Worm (Caenorhabditis elegans) whole organism, L2 larva: ENCODE data around the gene frpr-17.
A peak's percentile ranks its signal among the peaks of the same experiment; 100 is the strongest.

Experiments
- F13H6.1 ChIP-seq: sonication (generic microtip); optimal IDR thresholded peaks from 2 replicates; lab custom pipeline; 2016; ENCODE audit warnings: missing genetic modification characterization, missing compliant biosample characterization
- Y55F3AM.14 ChIP-seq: fragments of 200-800 bp; sonication (Bioruptor generic); optimal IDR thresholded peaks from 2 replicates; lab custom pipeline; 2018; ENCODE audit warnings: mild to moderate bottlenecking, missing genetic modification characterization, missing compliant biosample characterization
- ZK546.5 ChIP-seq: sonication (generic microtip); optimal IDR thresholded peaks from 2 replicates; lab custom pipeline; 2017; ENCODE audit warnings: missing biosample characterization, missing genetic modification characterization
- alr-1 ChIP-seq: fragments of 150-350 bp; optimal IDR thresholded peaks from 2 replicates; lab custom pipeline; 2014; ENCODE audit warnings: missing biosample characterization, missing genetic modification characterization
- aly-2 ChIP-seq: fragments of 150-350 bp; optimal IDR thresholded peaks from 2 replicates; lab custom pipeline; 2014; ENCODE audit warnings: missing biosample characterization, missing genetic modification characterization
- ceh-16 ChIP-seq: fragments of 150-350 bp; optimal IDR thresholded peaks from 2 replicates; lab custom pipeline; 2014; ENCODE audit warnings: missing biosample characterization, missing genetic modification characterization
- crh-2 ChIP-seq: sonication (generic microtip); optimal IDR thresholded peaks from 2 replicates; lab custom pipeline; 2017; ENCODE audit warnings: missing biosample characterization, missing genetic modification characterization
- dmd-4 ChIP-seq: sonication (generic microtip); optimal IDR thresholded peaks from 2 replicates; lab custom pipeline; 2017; ENCODE audit warnings: missing biosample characterization, missing genetic modification characterization
- egl-27 ChIP-seq: sonication (generic microtip); optimal IDR thresholded peaks from 3 replicates; lab custom pipeline; 2017; ENCODE audit warnings: missing biosample characterization, missing genetic modification reagents, missing genetic modification characterization
- elt-1 ChIP-seq: fragments of 150-350 bp; optimal IDR thresholded peaks from 2 replicates; lab custom pipeline; 2014; ENCODE audit warnings: missing biosample characterization, missing genetic modification characterization
- fos-1 ChIP-seq: fragments of 150-350 bp; optimal IDR thresholded peaks from 2 replicates; lab custom pipeline; 2014; ENCODE audit warnings: missing biosample characterization, missing genetic modification characterization
- gmeb-1 ChIP-seq: fragments of 150-350 bp; optimal IDR thresholded peaks from 2 replicates; lab custom pipeline; 2014; ENCODE audit warnings: missing biosample characterization, missing genetic modification characterization
- lin-11 ChIP-seq: fragments of 150-350 bp; sonication (generic microtip); optimal IDR thresholded peaks from 2 replicates; lab custom pipeline; 2014; ENCODE audit warnings: missing biosample characterization, missing genetic modification characterization, inconsistent platforms, mixed read lengths
- lin-13 ChIP-seq: fragments of 150-350 bp; optimal IDR thresholded peaks from 2 replicates; lab custom pipeline; 2014; ENCODE audit warnings: missing biosample characterization, missing genetic modification reagents, missing genetic modification characterization
- lin-39 ChIP-seq: fragments of 150-350 bp; optimal IDR thresholded peaks from 2 replicates; lab custom pipeline; 2014; ENCODE audit warnings: missing biosample characterization, missing genetic modification reagents, missing genetic modification characterization
- lsy-2 ChIP-seq, 2 experiments: fragments of 150-350 bp in 1 of 2; sonication (generic microtip) in 1 of 2; optimal IDR thresholded peaks; 2 replicates each; lab custom pipeline; 2014 to 2017; ENCODE audit warnings: missing biosample characterization in 2 of 2, missing genetic modification characterization in 2 of 2
- mbf-1 ChIP-seq: sonication (generic microtip); optimal IDR thresholded peaks from 2 replicates; lab custom pipeline; 2017; ENCODE audit warnings: missing biosample characterization, missing genetic modification characterization
- mdl-1 ChIP-seq, 2 experiments: fragments of 150-350 bp in 1 of 2; sonication (generic microtip) in 1 of 2; optimal IDR thresholded peaks; 2 replicates each; lab custom pipeline; 2017; ENCODE audit warnings: missing biosample characterization in 2 of 2, missing genetic modification characterization in 2 of 2
- nhr-10 ChIP-seq: sonication (generic microtip); optimal IDR thresholded peaks from 2 replicates; lab custom pipeline; 2017; ENCODE audit warnings: missing biosample characterization, missing genetic modification characterization
- nhr-12 ChIP-seq: fragments of 150-350 bp; optimal IDR thresholded peaks from 2 replicates; lab custom pipeline; 2014; ENCODE audit warnings: missing biosample characterization, missing genetic modification characterization
- nhr-21 ChIP-seq: fragments of 150-350 bp; optimal IDR thresholded peaks from 2 replicates; lab custom pipeline; 2014; ENCODE audit warnings: missing biosample characterization, missing genetic modification characterization
- nhr-23 ChIP-seq: fragments of 150-350 bp; optimal IDR thresholded peaks from 2 replicates; lab custom pipeline; 2014; ENCODE audit warnings: missing biosample characterization, missing genetic modification reagents, missing genetic modification characterization
- nhr-237 ChIP-seq: fragments of 150-350 bp; optimal IDR thresholded peaks from 2 replicates; lab custom pipeline; 2014; ENCODE audit warnings: missing biosample characterization, missing genetic modification characterization
- nhr-6 ChIP-seq: fragments of 150-350 bp; optimal IDR thresholded peaks from 2 replicates; lab custom pipeline; 2014; ENCODE audit warnings: missing biosample characterization, missing genetic modification characterization
- nhr-77 ChIP-seq: fragments of 150-350 bp; optimal IDR thresholded peaks from 2 replicates; lab custom pipeline; 2014; ENCODE audit warnings: missing biosample characterization, missing genetic modification characterization
- skn-1 ChIP-seq: sonication (generic microtip); optimal IDR thresholded peaks from 2 replicates; lab custom pipeline; 2017; ENCODE audit warnings: missing biosample characterization, missing genetic modification characterization
- sma-3 ChIP-seq: sonication (generic microtip); optimal IDR thresholded peaks from 2 replicates; lab custom pipeline; 2016; ENCODE audit warnings: missing genetic modification reagents, missing genetic modification characterization, missing compliant biosample characterization
- sma-9 ChIP-seq, 2 experiments: fragments of 150-350 bp in 1 of 2; sonication (generic microtip) in 1 of 2; optimal IDR thresholded peaks; 2 replicates each; lab custom pipeline; 2014 to 2016; ENCODE audit warnings: missing genetic modification characterization in 2 of 2, mild to moderate bottlenecking in 1 of 2, missing biosample characterization in 1 of 2, missing compliant biosample characterization in 1 of 2, missing genetic modification reagents in 1 of 2, moderate library complexity in 1 of 2
- snpc-4 ChIP-seq: fragments of 150-350 bp; optimal IDR thresholded peaks from 2 replicates; lab custom pipeline; 2014; ENCODE audit warnings: missing biosample characterization, missing genetic modification characterization
- unc-39 ChIP-seq: fragments of 150-350 bp; optimal IDR thresholded peaks from 2 replicates; lab custom pipeline; 2014; ENCODE audit warnings: missing biosample characterization, missing genetic modification characterization
- unc-55 ChIP-seq: fragments of 150-350 bp; sonication (generic microtip); optimal IDR thresholded peaks from 3 replicates; lab custom pipeline; 2014; ENCODE audit warnings: missing biosample characterization, missing genetic modification reagents, missing genetic modification characterization
- ztf-4 ChIP-seq: fragments of 150-350 bp; optimal IDR thresholded peaks from 2 replicates; lab custom pipeline; 2014; ENCODE audit warnings: missing biosample characterization, missing genetic modification characterization

frpr-17 gene

DNA sequence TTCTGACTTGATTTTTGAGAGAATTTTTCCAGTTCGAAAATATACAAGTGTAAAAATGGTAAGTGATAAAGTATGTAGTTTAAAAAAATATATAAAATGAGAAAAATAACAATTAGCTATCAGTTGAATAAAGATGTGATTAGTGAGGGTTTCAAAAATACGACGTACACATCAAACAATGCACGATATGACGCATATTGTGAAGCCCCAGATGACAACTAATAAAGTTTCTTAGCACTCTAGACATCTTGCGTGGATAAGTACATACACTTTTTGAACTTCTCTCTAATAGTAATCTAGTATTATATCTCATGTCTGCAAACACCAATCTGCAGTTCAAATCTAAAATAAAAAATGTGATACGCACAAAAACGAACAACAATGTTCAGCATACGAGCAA, 24.5 kb downstream of the frpr-17 start:
- TF ChIP-seq nhr-12: no peak
- TF ChIP-seq skn-1: no peak
- no peak for TF ChIP-seq elt-1

DNA sequence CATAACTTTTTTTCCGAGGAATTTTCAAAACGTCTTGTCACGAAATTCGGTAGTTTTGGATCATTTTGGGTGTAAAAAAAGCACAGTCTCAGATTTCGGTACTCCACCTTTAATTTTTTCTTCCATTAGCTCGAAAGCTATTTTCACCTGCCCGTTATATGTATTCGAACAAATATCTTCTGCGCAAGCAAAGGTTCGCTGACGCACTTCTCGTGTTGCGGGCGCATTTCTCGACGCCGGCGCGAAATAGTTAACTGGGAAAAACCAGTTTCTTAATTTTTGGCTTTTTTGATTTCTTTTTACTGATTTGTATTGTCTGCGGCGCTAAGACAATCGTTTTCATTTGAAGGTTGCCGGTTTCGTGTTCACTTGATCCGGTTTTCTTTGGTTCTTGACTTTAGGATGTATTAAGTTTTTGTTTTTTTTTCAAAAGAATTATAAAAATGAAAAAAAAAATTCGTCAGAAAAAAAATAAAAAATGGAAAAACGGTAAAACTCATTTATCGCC, 29.8 kb downstream of the frpr-17 start:
- TF ChIP-seq nhr-6 (tag; lab: Kevin White, UChicago) (no peak), alr-1 (tag; lab: Kevin White, UChicago) (no peak), nhr-21 (tag; lab: Kevin White, UChicago) (no peak), lin-39 (no peak), dmd-4 (tag; lab: Kevin White, UChicago) (no peak), snpc-4 (tag; lab: Kevin White, UChicago) (no peak), sma-9 (GFP tag; optimal IDR thresholded peaks at IDR 0.05; lab: Kevin White, UChicago) (no peak), sma-9 (tag; optimal IDR thresholded peaks at IDR 0.05; lab: Kevin White, UChicago) (no peak), unc-39 (tag; lab: Kevin White, UChicago) (no peak), nhr-237 (no peak), mdl-1 (tag; optimal IDR thresholded peaks at IDR 0.05; lab: Kevin White, UChicago) (no peak), egl-27 (tag; lab: Kevin White, UChicago) (no peak), elt-1 (no peak), nhr-77 (tag; lab: Kevin White, UChicago) (no peak), ceh-16 (no peak), crh-2 (tag; lab: Kevin White, UChicago) (no peak), Y55F3AM.14 (GFP tag; lab: Kevin White, UChicago) (no peak)
- TF ChIP-seq, all 48 proteins: peak for 0

DNA sequence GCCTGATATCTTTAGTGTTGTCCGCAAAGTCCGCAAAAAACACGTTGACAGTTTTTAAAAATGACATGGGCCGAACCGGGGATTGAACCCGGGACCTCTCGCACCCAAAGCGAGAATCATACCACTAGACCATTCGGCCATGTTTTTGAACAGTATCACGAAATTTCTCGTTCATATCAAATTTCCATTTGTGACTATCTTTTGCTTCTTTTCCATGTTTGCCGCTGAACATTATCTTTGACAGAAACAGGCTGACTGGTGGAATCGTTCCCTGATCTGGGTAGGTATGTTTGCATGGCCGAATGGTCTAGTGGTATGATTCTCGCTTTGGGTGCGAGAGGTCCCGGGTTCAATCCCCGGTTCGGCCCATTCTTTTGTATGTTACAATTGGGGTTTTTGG, 31.9 kb downstream of the frpr-17 start:
- TF ChIP-seq egl-27 (tag; lab: Kevin White, UChicago): peak; percentile 2
- peak; percentile 25 for TF ChIP-seq fos-1 (tag; lab: Kevin White, UChicago)
- peak; percentile 42 for TF ChIP-seq sma-3 (GFP tag; lab: Kevin White, UChicago)

DNA sequence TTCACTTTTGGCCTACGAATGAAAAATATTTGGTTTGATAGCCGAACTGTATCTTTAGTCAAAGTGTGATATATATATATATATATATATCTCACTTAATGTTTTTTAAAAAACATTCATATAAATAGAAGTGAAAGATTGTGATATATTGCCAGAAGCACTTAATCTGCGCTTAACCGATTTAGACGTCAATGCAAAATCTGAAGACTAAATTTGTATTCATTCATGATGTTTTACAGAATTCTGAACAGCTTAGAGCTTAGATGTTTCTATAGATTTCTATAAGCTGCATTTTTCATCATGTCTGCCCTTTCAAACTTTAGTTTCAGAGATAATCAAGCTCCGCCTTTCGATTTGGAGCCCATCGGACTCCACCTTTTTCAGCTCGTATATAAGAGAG, 36.4 kb downstream of the frpr-17 start, which contains the start of gene F23D12.3:
Gene F23D12.3, plus strand, starts transcription at position 301 of the 400 bp plus-strand sequence.
- TF ChIP-seq lin-13 (GFP tag; lab: Kevin White, UChicago): no peak

DNA sequence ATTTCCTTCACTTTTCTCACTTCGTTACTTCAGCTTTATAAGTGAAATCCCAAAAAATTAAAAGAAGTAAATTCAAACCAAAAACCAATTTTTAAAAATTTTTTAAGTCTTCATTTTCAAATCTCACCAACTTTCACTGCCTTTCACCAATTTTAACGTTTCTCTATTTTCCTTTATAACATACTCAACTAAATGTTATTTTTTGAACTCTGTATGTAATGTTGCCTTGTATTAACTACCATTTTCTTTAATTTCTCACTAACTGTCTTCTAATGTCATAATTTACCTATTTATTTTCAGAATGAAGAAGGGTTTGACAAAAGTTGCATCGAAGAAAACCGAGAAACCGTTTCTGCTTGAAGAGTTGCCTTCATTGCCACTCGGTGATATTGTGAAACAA, 38.8 kb downstream of the frpr-17 start, which contains the start of gene F23D12.4:
Gene F23D12.4, plus strand, starts transcription at position 301 of the 400 bp plus-strand sequence.
- no peak for TF ChIP-seq gmeb-1
- no peak for TF ChIP-seq unc-39 (tag; lab: Kevin White, UChicago)
- no peak for TF ChIP-seq ztf-4 (tag; lab: Kevin White, UChicago)
- no peak for TF ChIP-seq lin-39
- TF ChIP-seq aly-2: no peak

DNA sequence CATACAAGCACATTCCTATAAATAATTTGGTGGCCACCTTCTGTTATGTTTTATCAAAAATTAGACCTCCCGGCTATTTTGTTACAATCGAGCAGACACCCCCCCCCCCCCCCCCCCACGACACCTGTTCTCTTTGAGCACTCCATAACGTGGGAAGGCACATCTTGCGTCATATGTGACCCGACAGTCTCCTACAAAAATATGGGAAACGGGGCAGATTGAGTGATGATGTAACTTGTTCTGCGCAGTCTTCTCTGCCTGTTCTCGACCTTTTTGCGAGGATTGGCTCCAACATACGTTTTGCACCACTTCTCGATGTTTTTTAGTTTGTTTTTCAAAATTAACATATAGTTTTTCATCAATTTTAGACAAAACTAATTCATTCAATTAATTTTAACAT, 41.6 kb downstream of the frpr-17 start:
- no peak for TF ChIP-seq nhr-6 (tag; lab: Kevin White, UChicago)
- no peak for TF ChIP-seq sma-3 (GFP tag; lab: Kevin White, UChicago)
- no peak for TF ChIP-seq F13H6.1 (tag; lab: Kevin White, UChicago)
- TF ChIP-seq lsy-2 (tag; optimal IDR thresholded peaks at IDR 0.05; lab: Kevin White, UChicago): no peak
- no peak for TF ChIP-seq mbf-1 (tag; lab: Kevin White, UChicago)
- TF ChIP-seq lin-11: no peak
- TF ChIP-seq unc-39 (tag; lab: Kevin White, UChicago): no peak
- no peak for TF ChIP-seq nhr-23
- no peak for TF ChIP-seq gmeb-1
- no peak for TF ChIP-seq sma-9 (GFP tag; optimal IDR thresholded peaks at IDR 0.05; lab: Kevin White, UChicago)
- no peak for TF ChIP-seq sma-9 (tag; optimal IDR thresholded peaks at IDR 0.05; lab: Kevin White, UChicago)
- no peak for TF ChIP-seq aly-2
- no peak for TF ChIP-seq Y55F3AM.14 (GFP tag; lab: Kevin White, UChicago)
- TF ChIP-seq fos-1 (tag; lab: Kevin White, UChicago): no peak
- no peak for TF ChIP-seq ceh-16
- TF ChIP-seq dmd-4 (tag; lab: Kevin White, UChicago): no peak
- no peak for TF ChIP-seq nhr-237
- no peak for TF ChIP-seq nhr-10
- no peak for TF ChIP-seq ZK546.5 (tag; lab: Kevin White, UChicago)
- no peak for TF ChIP-seq unc-55 (GFP tag; lab: Kevin White, UChicago)
